Fruit fly (Drosophila melanogaster) ovary, adult (tissue): ENCODE measurements around the gene moody.
A peak's percentile ranks its signal among the peaks of the same experiment; 100 is the strongest.

Source experiments
- CG17801 ChIP-seq: fragments of 200-800 bp; optimal IDR thresholded peaks from 2 replicates; lab custom pipeline; 2019; ENCODE audit warnings: missing biosample characterization, mild to moderate bottlenecking, missing genetic modification characterization, moderate library complexity; ENCODE audit not compliant: partially characterized antibody

Gene moody

DNA sequence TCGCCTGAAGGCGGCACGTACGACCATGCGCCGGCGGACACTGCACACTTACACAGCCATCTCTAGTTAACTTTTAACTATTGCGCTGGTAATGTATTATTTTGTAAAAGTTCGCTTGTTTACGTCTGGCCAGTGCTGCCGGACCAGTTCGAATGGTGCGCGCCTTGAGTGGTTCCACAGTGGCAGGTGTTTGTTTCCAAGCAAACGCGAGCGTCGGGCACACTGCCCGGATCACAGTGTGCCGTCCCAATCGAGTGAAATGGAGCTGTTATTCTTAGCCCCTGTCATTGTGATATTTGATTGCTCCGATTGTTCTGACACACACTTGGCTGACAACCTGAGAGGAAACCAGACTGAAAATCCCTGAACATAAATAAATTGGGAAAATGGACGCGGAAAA, 23.4 kb upstream of the moody start, which contains the start of gene CG4199:
TSS of gene CG4199 (minus strand) at position 159 of the 400 bp plus-strand sequence.
- TF ChIP-seq CG17801 (GFP tag; lab: Kevin White, UChicago), result peak; percentile 55

- TF ChIP-seq CG17801 (GFP tag; lab: Kevin White, UChicago), result no peak
Measured at dm6 chrX:2071878-2072817, 22.2 kb upstream of the moody start, which contains the start of gene Rtca. Gene Rtca, plus strand, starts transcription at chrX:2072413.

dm6 chrX:2070708-2071063, 20.8 kb upstream of the moody start:
- peak; percentile 72 for TF ChIP-seq CG17801 (GFP tag; lab: Kevin White, UChicago)

- TF ChIP-seq CG17801 (GFP tag; lab: Kevin White, UChicago), result peak; percentile 22
Measured at dm6 chrX:2069787-2070707, 20.1 kb upstream of the moody start.

DNA sequence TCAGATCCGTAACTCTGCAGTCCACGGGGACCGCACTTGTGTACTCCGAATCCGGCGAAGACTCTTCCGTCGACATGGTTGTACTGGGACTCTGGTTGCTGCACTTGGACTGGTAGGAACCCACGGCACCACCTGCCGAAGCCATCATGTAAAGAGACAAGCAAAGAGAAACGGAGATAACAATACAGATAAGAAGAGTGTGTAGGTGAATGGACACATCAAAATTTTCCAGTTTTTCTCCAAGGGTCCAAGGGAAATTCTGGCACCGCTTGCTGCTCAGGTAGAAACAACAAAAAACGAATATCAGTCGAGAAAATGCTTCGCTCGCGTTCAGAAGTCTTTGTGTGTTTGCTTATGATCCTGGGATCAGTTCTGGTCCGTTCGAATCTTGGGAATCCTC, 18.4 kb upstream of the moody start, which contains the start of gene CG4194:
TSS of gene CG4194 (plus strand) at position 301 of the 400 bp plus-strand sequence.
- TF ChIP-seq CG17801 (GFP tag; lab: Kevin White, UChicago), result no peak

DNA sequence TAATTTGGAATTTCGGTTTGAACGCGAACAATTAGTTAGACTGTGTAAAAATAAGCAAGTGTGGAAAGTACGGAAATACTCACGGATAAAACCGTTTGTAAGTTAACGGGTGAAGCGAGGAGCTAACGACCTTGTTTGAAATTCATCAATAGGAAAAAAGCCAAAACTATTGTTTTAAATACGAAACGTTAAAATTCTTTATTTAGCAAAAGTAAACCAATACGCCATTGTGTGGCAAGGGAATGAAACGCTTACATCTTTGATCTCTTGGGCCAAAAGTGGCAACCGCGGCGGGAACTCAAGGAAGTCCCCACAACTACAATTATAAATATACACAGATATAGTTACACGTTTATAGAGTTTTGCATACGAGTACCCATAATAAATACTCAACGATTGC, 16.3 kb upstream of the moody start, which contains the start of gene CG14054:
TSS of gene CG14054 (minus strand) at position 101 of the 400 bp plus-strand sequence.
- no peak for TF ChIP-seq CG17801 (GFP tag; lab: Kevin White, UChicago)

DNA sequence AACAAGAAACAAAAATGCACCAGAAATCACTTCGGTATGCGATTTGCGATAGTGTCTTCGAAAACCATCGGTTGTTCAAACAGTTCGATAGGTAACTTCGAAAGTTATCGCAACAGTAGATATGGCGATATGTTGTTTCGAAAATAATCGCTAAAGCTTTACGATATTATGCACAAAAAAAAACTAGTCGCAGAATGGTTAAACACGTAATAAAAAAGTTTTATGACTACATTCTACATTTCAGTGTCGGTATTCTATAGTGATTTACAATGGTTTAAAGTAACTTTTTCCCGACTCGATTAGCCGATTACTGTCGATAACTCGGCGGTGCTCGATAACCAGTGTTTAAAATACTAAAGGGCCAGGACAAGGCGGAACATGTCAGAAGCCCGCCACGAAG, 15.2 kb upstream of the moody start, which contains the start of gene CG4281:
TSS of gene CG4281 (minus strand) at position 70 of the 400 bp plus-strand sequence.
- peak; percentile 59 for TF ChIP-seq CG17801 (GFP tag; lab: Kevin White, UChicago)

DNA sequence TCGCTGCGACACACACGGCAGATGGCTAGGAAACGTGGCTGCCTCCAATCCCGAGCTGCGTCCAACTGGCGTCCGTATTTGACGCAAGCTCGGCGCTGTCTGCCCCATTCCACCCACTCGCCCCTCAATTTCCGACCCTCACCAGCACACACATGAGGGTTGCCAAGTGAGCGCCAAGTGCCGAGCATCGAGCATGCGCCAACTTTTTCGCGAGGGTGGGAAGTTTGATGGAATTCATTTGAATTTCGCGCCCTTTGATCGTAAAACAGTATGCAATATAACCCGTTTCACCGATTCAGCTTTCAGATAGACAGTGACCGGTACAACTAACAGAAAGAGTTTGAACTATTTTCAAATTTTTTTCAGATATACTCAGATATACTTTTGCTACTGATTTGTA, 11.9 kb upstream of the moody start, which contains the start of gene Sik2:
TSS of gene Sik2 (minus strand) at position 67 of the 400 bp plus-strand sequence.
- no peak for TF ChIP-seq CG17801 (GFP tag; lab: Kevin White, UChicago)

dm6 chrX:2061119-2061518, 11.2 kb upstream of the moody start:
- TF ChIP-seq CG17801 (GFP tag; lab: Kevin White, UChicago), result no peak

DNA sequence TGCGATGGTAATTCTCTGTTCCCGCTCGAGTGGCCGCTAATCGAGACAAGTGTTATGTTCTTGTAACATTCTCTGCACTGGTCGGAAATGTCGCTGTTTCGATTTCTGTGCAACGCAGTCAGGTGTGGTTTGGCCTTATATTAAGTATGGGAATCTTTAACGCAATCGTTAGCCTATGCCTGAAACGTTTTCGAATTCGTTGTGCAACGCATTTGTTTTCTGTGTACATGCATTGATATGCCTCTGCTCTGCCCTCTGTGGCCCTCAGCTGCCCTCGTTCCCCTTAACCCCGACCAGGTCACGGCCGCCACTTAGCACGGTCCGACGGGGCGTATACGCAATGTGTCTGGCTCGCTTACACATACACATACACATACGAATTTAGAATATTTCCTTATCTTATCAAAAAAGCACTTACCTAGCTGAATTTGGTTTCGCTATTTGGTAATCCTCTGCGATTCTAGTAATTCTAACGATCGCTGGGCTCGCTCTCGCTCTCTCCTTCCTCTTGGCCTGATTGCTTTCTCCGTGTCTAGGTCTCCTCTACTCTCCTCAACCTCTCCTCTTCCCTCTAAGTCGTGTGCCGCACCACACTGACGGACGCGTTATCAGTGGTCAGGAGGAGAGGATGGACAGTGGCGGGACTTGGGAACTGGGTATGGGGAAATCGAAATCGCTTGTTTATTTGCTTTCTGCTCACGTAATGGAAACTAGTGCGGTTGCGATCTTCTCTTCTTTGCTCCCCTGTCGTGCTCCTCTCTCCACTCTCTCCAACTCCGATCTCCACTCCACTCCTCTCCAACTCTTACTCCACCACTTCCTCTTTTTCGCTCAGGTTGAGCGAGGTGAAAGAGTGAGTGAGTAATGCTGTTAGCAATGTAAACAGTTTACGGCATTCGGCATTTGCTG, 888 bp downstream of the moody start:
- no peak for TF ChIP-seq CG17801 (GFP tag; lab: Kevin White, UChicago)

DNA sequence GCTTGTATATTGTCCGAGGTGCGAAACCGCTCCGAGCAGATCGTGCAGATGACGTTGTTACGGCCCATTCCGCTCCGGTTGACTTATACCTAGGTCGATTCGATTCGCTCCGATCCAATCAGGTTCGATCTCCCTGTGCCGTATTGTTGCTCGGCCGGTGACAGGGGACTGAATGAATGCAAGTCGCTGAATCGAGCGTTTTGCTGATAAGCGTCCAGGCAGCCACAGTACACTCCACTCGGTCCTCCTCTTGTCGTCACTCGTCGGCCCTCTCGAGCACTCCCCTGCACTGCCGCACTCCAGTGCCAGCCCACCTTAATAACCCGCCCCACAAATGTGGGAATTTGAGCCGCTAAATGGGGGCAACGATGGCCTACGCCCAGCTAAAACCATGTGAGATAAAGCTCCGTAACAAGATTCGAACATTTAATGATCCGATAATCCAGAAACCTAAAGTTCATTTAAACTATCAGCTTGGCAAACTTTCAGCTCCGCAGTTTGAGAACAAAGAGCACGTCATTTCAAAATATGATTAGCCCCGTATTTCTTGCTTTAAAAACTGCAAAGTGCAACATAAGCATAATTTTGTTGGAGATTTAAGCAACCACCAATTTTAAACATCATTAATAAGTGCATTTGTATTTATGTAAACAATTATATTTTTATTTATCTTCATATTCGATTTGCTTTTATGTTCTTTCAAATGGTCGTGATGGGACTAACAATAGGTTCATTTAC, 6.1 kb downstream of the moody start, which contains the start of gene CG4325:
TSS of gene CG4325 (minus strand) at position 159 of the 738 bp plus-strand sequence.
- TF ChIP-seq CG17801 (GFP tag; lab: Kevin White, UChicago), result no peak

- TF ChIP-seq CG17801 (GFP tag; lab: Kevin White, UChicago), result peak; percentile 5
Measured at dm6 chrX:2041981-2042847, 7.7 kb downstream of the moody start, which contains the start of the genes Actn and usp. Gene Actn, minus strand, starts transcription at chrX:2042311. Gene usp, minus strand, starts transcription at chrX:2042311.
